Worm (Caenorhabditis elegans): ENCODE data around the gene T16H12.3.
A peak's percentile ranks its signal among the peaks of the same experiment; 100 is the strongest.

The T16H12.3 gene

ce11 chrIII:10123586-10124233 lies 40.6 kb upstream of the T16H12.3 start, which contains the start of gene ttll-4 (continued):
- TF ChIP-seq unc-130 (GFP tag; optimal IDR thresholded peaks at IDR 0.05): peak; percentile 23
- TF ChIP-seq pha-4 (tag; optimal IDR thresholded peaks at IDR 0.05): no peak
- TF ChIP-seq bed-1 (GFP tag; IDR thresholded peaks at IDR 0.05): no peak
- peak; percentile 63; the same call in 1 of the 2 replicates for TF ChIP-seq rcor-1 (GFP tag; IDR thresholded peaks at IDR 0.05)
- TF ChIP-seq him-1 (tag; optimal IDR thresholded peaks at IDR 0.05): no peak
- no peak for TF ChIP-seq F10E7.11 (tag; optimal IDR thresholded peaks at IDR 0.05)
- TF ChIP-seq tbx-9 (tag; optimal IDR thresholded peaks at IDR 0.05; ENCODE audit: borderline replicate concordance): no peak
- 0 out of 2 replicates have a peak, but pooled peaks have one; percentile 14 for TF ChIP-seq let-526 (GFP tag; IDR thresholded peaks at IDR 0.05)
- no peak for TF ChIP-seq nhr-179 (tag; optimal IDR thresholded peaks at IDR 0.05)
- 0 out of 2 replicates have a peak, but pooled peaks have one; percentile 23 for TF ChIP-seq hmg-20 (GFP tag; IDR thresholded peaks at IDR 0.05)
- TF ChIP-seq chd-7 (tag; optimal IDR thresholded peaks at IDR 0.05): peak; percentile 6
- no peak for TF ChIP-seq nfya-1 (tag; optimal IDR thresholded peaks at IDR 0.05; ENCODE audit: borderline replicate concordance, insufficient read depth)
- TF ChIP-seq hrde-1 (tag; optimal IDR thresholded peaks at IDR 0.05; ENCODE audit: borderline replicate concordance): no peak
- peak; percentile 60; the same call in 1 of the 2 replicates for TF ChIP-seq C06A6.2 (GFP tag; conservative IDR thresholded peaks at IDR 0.05)
- no peak for TF ChIP-seq B0035.1 (tag; optimal IDR thresholded peaks at IDR 0.05)
- TF ChIP-seq dpl-1 (GFP tag; optimal IDR thresholded peaks at IDR 0.05): no peak
- no peak for TF ChIP-seq dpff-1 (tag; optimal IDR thresholded peaks at IDR 0.05)
- 0 out of 2 replicates have a peak, but pooled peaks have one; percentile 56 for TF ChIP-seq ztf-25 (GFP tag; IDR thresholded peaks at IDR 0.05)
- no peak for TF ChIP-seq atf-7 (tag; optimal IDR thresholded peaks at IDR 0.05)
- no peak for TF ChIP-seq Y67H2A.10 (GFP tag; conservative IDR thresholded peaks at IDR 0.05)
- TF ChIP-seq D2030.7 (GFP tag; IDR thresholded peaks at IDR 0.05): peak; percentile 61; the same call in 1 of the 2 replicates
- peak; percentile 19 for TF ChIP-seq snpc-4 (GFP tag; optimal IDR thresholded peaks at IDR 0.05)
- TF ChIP-seq snpc-4 (tag; optimal IDR thresholded peaks at IDR 0.05): no peak
- peak; percentile 22 for TF ChIP-seq K12H6.12 (tag; optimal IDR thresholded peaks at IDR 0.05)
- peak; percentile 31; the same call in 1 of the 2 replicates for TF ChIP-seq Y95B8A.8 (GFP tag; IDR thresholded peaks at IDR 0.05)
- peak; percentile 44 for TF ChIP-seq ztf-18 (tag; optimal IDR thresholded peaks at IDR 0.05)
- TF ChIP-seq pbrm-1 (GFP tag; IDR thresholded peaks at IDR 0.05): peak; percentile 45; the same call in 1 of the 2 replicates
- no peak for TF ChIP-seq aptf-3 (GFP tag; IDR thresholded peaks at IDR 0.05)
- no peak for TF ChIP-seq snpc-1.3 (tag; optimal IDR thresholded peaks at IDR 0.05; ENCODE audit: insufficient read depth)
- TF ChIP-seq lin-26 (GFP tag; IDR thresholded peaks at IDR 0.05): no peak
- TF ChIP-seq snpc-1.1 (tag; optimal IDR thresholded peaks at IDR 0.05; ENCODE audit: insufficient read depth): no peak
- no peak for TF ChIP-seq F57C9.4 (tag; optimal IDR thresholded peaks at IDR 0.05)
- TF ChIP-seq F22D6.2 (tag; optimal IDR thresholded peaks at IDR 0.05): no peak
- TF ChIP-seq egl-44 (GFP tag; IDR thresholded peaks at IDR 0.05): 0 out of 2 replicates have a peak, but pooled peaks have one; percentile 16
- TF ChIP-seq nhr-120 (GFP tag; IDR thresholded peaks at IDR 0.05): no peak
- 0 out of 2 replicates have a peak, but pooled peaks have one; percentile 32 for TF ChIP-seq F33H1.4 (GFP tag; IDR thresholded peaks at IDR 0.05)
- TF ChIP-seq lag-1 (GFP tag; IDR thresholded peaks at IDR 0.05): no peak
- peak; percentile 47 for TF ChIP-seq ceh-27 (GFP tag; optimal IDR thresholded peaks at IDR 0.05)
- TF ChIP-seq ztf-22 (GFP tag; optimal IDR thresholded peaks at IDR 0.05): no peak
- TF ChIP-seq unc-62 (GFP tag; optimal IDR thresholded peaks at IDR 0.05): no peak
- TF ChIP-seq lin-35 (GFP tag; optimal IDR thresholded peaks at IDR 0.05): peak in 1 of 3 experiments; percentile 31
- TF ChIP-seq lsl-1 (GFP tag; optimal IDR thresholded peaks at IDR 0.05): peak; percentile 44
- TF ChIP-seq mes-4 (tag; optimal IDR thresholded peaks at IDR 0.05): no peak
- no peak for TF ChIP-seq lsy-27 (tag; optimal IDR thresholded peaks at IDR 0.05; ENCODE audit: borderline replicate concordance, insufficient read depth)
- TF ChIP-seq lin-40 (tag; optimal IDR thresholded peaks at IDR 0.05): peak; percentile 32
- peak; percentile 96 for TF ChIP-seq ceh-100 (GFP tag; IDR thresholded peaks at IDR 0.05)

Measured in whole organism, young adult.